Worm (Caenorhabditis elegans): ENCODE data around the gene mcu-1.

The mcu-1 gene

DNA sequence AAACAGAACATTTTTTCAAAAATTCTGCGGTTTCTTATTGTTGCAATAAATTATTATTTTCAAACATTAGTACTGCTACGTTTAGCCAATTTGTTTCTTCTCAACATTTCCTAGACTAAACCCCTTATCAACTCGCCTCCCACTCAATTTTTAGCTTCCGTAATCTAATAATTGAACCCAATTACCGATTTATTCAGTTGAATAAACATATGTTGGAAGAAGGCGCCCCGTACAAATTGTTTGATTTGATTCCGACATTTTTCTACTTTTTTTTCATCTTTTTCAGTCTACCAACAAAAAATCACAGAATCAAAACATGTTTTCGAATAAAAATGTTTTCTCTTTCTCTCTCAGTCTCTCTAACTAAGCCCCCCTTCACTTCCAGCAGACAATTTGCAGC is 36.3 kb downstream of the mcu-1 start:
- TF ChIP-seq ceh-40 (GFP tag; IDR thresholded peaks at IDR 0.05) (no peak), ztf-25 (GFP tag; IDR thresholded peaks at IDR 0.05) (no peak), Y67H2A.10 (GFP tag; conservative IDR thresholded peaks at IDR 0.05) (no peak), mes-4 (tag; optimal IDR thresholded peaks at IDR 0.05) (no peak), madf-10 (tag; optimal IDR thresholded peaks at IDR 0.05) (no peak), lin-35 (GFP tag; optimal IDR thresholded peaks at IDR 0.05) (no peak), egl-44 (GFP tag; IDR thresholded peaks at IDR 0.05) (no peak), mxl-1 (tag; optimal IDR thresholded peaks at IDR 0.05) (no peak), madf-6 (GFP tag; IDR thresholded peaks at IDR 0.05) (no peak), hlh-12 (tag; optimal IDR thresholded peaks at IDR 0.05) (no peak), F10E7.11 (tag; optimal IDR thresholded peaks at IDR 0.05) (no peak), hsf-1 (GFP tag; IDR thresholded peaks at IDR 0.05) (no peak), lir-1 (GFP tag; conservative IDR thresholded peaks at IDR 0.05) (no peak), nfya-2 (GFP tag; IDR thresholded peaks at IDR 0.05) (no peak), egl-18 (GFP tag; IDR thresholded peaks at IDR 0.05) (no peak)

DNA sequence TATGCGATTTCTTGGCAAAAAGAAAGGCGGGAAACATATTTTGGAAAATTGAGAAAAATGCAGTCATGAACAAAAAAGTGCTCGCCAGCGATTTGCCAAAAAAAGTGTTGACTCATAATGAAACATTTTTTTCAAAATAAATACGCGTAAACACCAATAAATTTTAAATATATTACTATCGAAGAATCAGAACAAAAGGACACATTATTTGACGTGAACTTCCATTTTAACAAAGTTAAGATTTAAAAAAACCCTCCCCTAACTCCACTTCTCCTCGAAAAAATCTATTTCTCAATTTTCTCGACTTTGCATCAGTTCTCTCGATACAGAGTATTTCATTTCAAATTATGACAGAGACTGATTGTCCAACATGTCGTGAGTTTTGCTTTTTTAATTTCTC is 42.7 kb downstream of the mcu-1 start, which contains the start of gene pck-3:
TSS of gene pck-3 (plus strand) at position 301 of the 400 bp plus-strand sequence.
- TF ChIP-seq nhr-120 (GFP tag; IDR thresholded peaks at IDR 0.05) (no peak), mes-4 (tag; optimal IDR thresholded peaks at IDR 0.05) (no peak), ama-1 (optimal IDR thresholded peaks at IDR 0.05) (no peak), ama-1 (GFP tag; optimal IDR thresholded peaks at IDR 0.05) (no peak), attf-5 (GFP tag; optimal IDR thresholded peaks at IDR 0.05) (no peak), F57A8.1 (GFP tag; optimal IDR thresholded peaks at IDR 0.05) (no peak)

ce11 chrIV:5895190-5895589 is 43.8 kb downstream of the mcu-1 start, which contains the start of gene nspb-6:
Gene nspb-6 (plus strand): TSS chrIV:5895490.
- TF ChIP-seq nhr-120 (GFP tag; IDR thresholded peaks at IDR 0.05): no peak
- no peak for TF ChIP-seq gei-17 (GFP tag; optimal IDR thresholded peaks at IDR 0.05)
- TF ChIP-seq attf-6 (GFP tag; IDR thresholded peaks at IDR 0.05): no peak
- TF ChIP-seq somi-1 (GFP tag; optimal IDR thresholded peaks at IDR 0.05): no peak
- TF ChIP-seq tlf-1 (GFP tag; optimal IDR thresholded peaks at IDR 0.05): no peak
- no peak for TF ChIP-seq F57C9.4 (tag; optimal IDR thresholded peaks at IDR 0.05)
- no peak for TF ChIP-seq lin-26 (GFP tag; IDR thresholded peaks at IDR 0.05)
- TF ChIP-seq xnd-1 (tag; optimal IDR thresholded peaks at IDR 0.05): no peak
- no peak for TF ChIP-seq ztf-18 (tag; optimal IDR thresholded peaks at IDR 0.05)
- TF ChIP-seq F23B12.7 (tag; optimal IDR thresholded peaks at IDR 0.05; ENCODE audit: insufficient read depth): no peak
- TF ChIP-seq atf-7 (tag; optimal IDR thresholded peaks at IDR 0.05): no peak
- no peak for TF ChIP-seq B0019.2 (GFP tag; conservative IDR thresholded peaks at IDR 0.05)

DNA sequence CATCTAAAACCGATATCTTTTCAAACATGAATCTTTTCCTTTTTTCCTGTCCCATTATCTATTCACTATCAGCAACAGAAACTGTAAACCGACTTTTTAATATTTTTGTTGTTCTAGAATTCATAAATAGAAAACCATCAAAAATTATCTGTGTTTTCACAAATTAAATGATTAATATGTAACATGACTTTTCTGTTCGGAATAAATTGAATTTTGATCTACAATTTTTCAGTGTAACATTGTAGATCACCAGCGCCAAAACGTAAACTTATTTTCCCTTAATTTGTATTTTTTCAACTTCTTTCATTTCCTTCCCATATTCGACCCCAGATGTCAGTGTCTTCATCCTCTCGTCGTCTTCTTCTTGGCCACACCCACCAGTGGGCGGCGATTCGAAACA is 47.8 kb downstream of the mcu-1 start, which contains the start of gene H04M03.3:
TSS of gene H04M03.3 (plus strand) at position 301 of the 400 bp plus-strand sequence.
- TF ChIP-seq let-607 (tag; optimal IDR thresholded peaks at IDR 0.05) (no peak), F10E7.11 (tag; optimal IDR thresholded peaks at IDR 0.05) (no peak), efl-1 (GFP tag; optimal IDR thresholded peaks at IDR 0.05) (peak; percentile 8), gei-17 (GFP tag; optimal IDR thresholded peaks at IDR 0.05) (no peak), unc-130 (GFP tag; optimal IDR thresholded peaks at IDR 0.05) (no peak), Y67H2A.10 (GFP tag; conservative IDR thresholded peaks at IDR 0.05) (no peak)
